Worm (Caenorhabditis elegans): Measurements from ENCODE around the gene F33G12.3.

Gene F33G12.3

ce11 chrII:4989802-4990201, 44.0 kb downstream of the F33G12.3 start, which contains the start of gene T27F7.12 (continued):
- TF ChIP-seq swsn-7 (tag; optimal IDR thresholded peaks at IDR 0.05) = no peak

- TF ChIP-seq nhr-19 (GFP tag; conservative IDR thresholded peaks at IDR 0.05) (no peak), C04F5.9 (tag; optimal IDR thresholded peaks at IDR 0.05) (no peak), mab-9 (GFP tag; IDR thresholded peaks at IDR 0.05) (no peak), skn-1 (tag; optimal IDR thresholded peaks at IDR 0.05) (no peak), snu-23 (GFP tag; optimal IDR thresholded peaks at IDR 0.05) (no peak), zip-4 (GFP tag; optimal IDR thresholded peaks at IDR 0.05) (no peak), blmp-1 (tag; optimal IDR thresholded peaks at IDR 0.05) (no peak), fkh-10 (GFP tag; optimal IDR thresholded peaks at IDR 0.05) (no peak)
Measured at ce11 chrII:4987257-4987656, 46.6 kb downstream of the F33G12.3 start.

ce11 chrII:4986664-4987063, 47.2 kb downstream of the F33G12.3 start:
- TF ChIP-seq fkh-8 (tag; optimal IDR thresholded peaks at IDR 0.05) = no peak
- no peak for TF ChIP-seq irx-1 (tag; optimal IDR thresholded peaks at IDR 0.05)
- TF ChIP-seq efl-3 (GFP tag; optimal IDR thresholded peaks at IDR 0.05) = no peak
- TF ChIP-seq hpl-2 (GFP tag; optimal IDR thresholded peaks at IDR 0.05) = no peak
- no peak for TF ChIP-seq egl-13 (tag; optimal IDR thresholded peaks at IDR 0.05)
- TF ChIP-seq nhr-77 (tag; optimal IDR thresholded peaks at IDR 0.05) = no peak
- TF ChIP-seq nhr-47 (tag; optimal IDR thresholded peaks at IDR 0.05) = no peak
- TF ChIP-seq lir-3 (tag; optimal IDR thresholded peaks at IDR 0.05; ENCODE audit: poor library complexity) = no peak
- no peak for TF ChIP-seq nhr-84 (tag; optimal IDR thresholded peaks at IDR 0.05)
- no peak for TF ChIP-seq dsc-1 (tag; optimal IDR thresholded peaks at IDR 0.05)
- TF ChIP-seq fkh-10 (GFP tag; optimal IDR thresholded peaks at IDR 0.05) = no peak
- no peak for TF ChIP-seq pag-3 (tag; optimal IDR thresholded peaks at IDR 0.05; ENCODE audit: borderline replicate concordance, insufficient read depth)
- TF ChIP-seq nhr-20 (tag; optimal IDR thresholded peaks at IDR 0.05) = no peak
- TF ChIP-seq nhr-28 (tag; optimal IDR thresholded peaks at IDR 0.05) = no peak
- no peak for TF ChIP-seq unc-130 (tag; optimal IDR thresholded peaks at IDR 0.05)
- TF ChIP-seq tbx-2 (tag; optimal IDR thresholded peaks at IDR 0.05) = no peak
- no peak for TF ChIP-seq nhr-19 (GFP tag; conservative IDR thresholded peaks at IDR 0.05)

DNA sequence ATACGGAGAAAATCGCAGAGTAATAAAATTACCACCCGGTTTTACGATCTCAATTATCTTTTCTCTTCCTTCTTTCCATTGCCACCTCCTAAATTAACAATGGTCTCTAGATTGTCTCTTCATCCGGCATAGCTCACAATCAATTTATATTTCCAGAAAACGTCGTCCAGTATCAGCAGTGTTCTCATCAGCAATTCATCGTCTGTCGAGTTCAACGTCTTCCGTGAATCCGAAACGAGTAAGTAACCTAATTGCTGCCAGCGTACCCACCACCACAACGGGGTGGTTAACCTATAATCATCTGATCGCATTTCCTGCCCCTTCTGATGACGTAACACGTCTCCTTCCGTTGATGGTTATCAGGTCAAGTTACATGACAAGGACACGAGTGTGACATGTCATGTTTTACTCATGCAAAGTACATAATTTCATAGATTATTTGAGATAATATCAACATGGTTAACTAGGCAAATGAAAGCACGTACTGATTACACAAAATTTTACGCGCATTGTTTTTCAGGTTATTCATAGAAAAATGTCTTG, 47.8 kb downstream of the F33G12.3 start:
- TF ChIP-seq xbp-1 (tag; optimal IDR thresholded peaks at IDR 0.05) (no peak), lin-14 (GFP tag; optimal IDR thresholded peaks at IDR 0.05) (peak; percentile 22), nhr-19 (GFP tag; conservative IDR thresholded peaks at IDR 0.05) (no peak), elt-3 (tag; optimal IDR thresholded peaks at IDR 0.05) (peak in 1 of 6 experiments; percentile 25), egl-13 (tag; optimal IDR thresholded peaks at IDR 0.05) (no peak), elt-2 (tag; optimal IDR thresholded peaks at IDR 0.05) (no peak), nhr-85 (tag) (peak; percentile 68), snu-23 (GFP tag; optimal IDR thresholded peaks at IDR 0.05) (peak; percentile 3), aha-1 (tag; optimal IDR thresholded peaks at IDR 0.05) (no peak), unc-130 (tag; optimal IDR thresholded peaks at IDR 0.05) (no peak), lin-35 (GFP tag; optimal IDR thresholded peaks at IDR 0.05) (peak in 1 of 2 experiments; percentile 55), vab-15 (tag; optimal IDR thresholded peaks at IDR 0.05) (no peak), blmp-1 (tag; optimal IDR thresholded peaks at IDR 0.05) (peak; percentile 33), nhr-71 (tag; optimal IDR thresholded peaks at IDR 0.05) (peak; percentile 20), nhr-20 (tag; optimal IDR thresholded peaks at IDR 0.05) (peak; percentile 34)

ce11 chrII:4984151-4984550, 49.7 kb downstream of the F33G12.3 start:
- TF ChIP-seq unc-130 (tag; optimal IDR thresholded peaks at IDR 0.05) (no peak), efl-1 (optimal IDR thresholded peaks at IDR 0.05) (no peak), efl-1 (GFP tag; optimal IDR thresholded peaks at IDR 0.05 in 1 of 2) (peak in 1 of 2 experiments; percentile 29), sup-37 (GFP tag; optimal IDR thresholded peaks at IDR 0.05) (no peak), unc-86 (tag; optimal IDR thresholded peaks at IDR 0.05) (no peak)

Data from whole organism, L1 larva.